Worm (Caenorhabditis elegans) whole organism, L4 larva: ENCODE results near the gene ZK180.6.

Experiments
- F37D6.2 ChIP-seq: sonication (generic microtip); optimal IDR thresholded peaks from 2 replicates; lab custom pipeline; 2016; ENCODE audit warnings: mild to moderate bottlenecking, missing genetic modification characterization, missing compliant biosample characterization
- F44E2.7 ChIP-seq: fragments of 200-800 bp; sonication (Bioruptor generic); IDR thresholded peaks from 2 replicates; pipeline ENCODE4 v2.1.2; 2022; ENCODE audit warnings: missing genetic modification characterization, missing compliant biosample characterization
- R02D3.7 ChIP-seq: fragments of 150-350 bp; sonication (generic microtip); optimal IDR thresholded peaks from 3 replicates; lab custom pipeline; 2014; ENCODE audit warnings: missing biosample characterization, missing genetic modification characterization
- T20F7.1 ChIP-seq: fragments of 200-800 bp; sonication (Bioruptor generic); optimal IDR thresholded peaks from 2 replicates; lab custom pipeline; 2018; ENCODE audit warnings: mild to moderate bottlenecking, missing genetic modification characterization, missing compliant biosample characterization
- aha-1 ChIP-seq: fragments of 150-350 bp; peaks from one replicate; lab custom pipeline; 2014; ENCODE audit warnings: missing biosample characterization, missing genetic modification characterization
- ama-1 ChIP-seq: fragments of 150-350 bp; optimal IDR thresholded peaks from 2 replicates; lab custom pipeline; 2014; ENCODE audit warnings: inconsistent platforms, mixed read lengths
- ceh-32 ChIP-seq: sonication (generic microtip); optimal IDR thresholded peaks from 2 replicates; lab custom pipeline; 2016; ENCODE audit warnings: mild to moderate bottlenecking, missing genetic modification characterization, missing compliant biosample characterization; ENCODE audit not compliant: poor library complexity
- daf-12 ChIP-seq: fragments of 150-350 bp; optimal IDR thresholded peaks from 2 replicates; lab custom pipeline; 2014; ENCODE audit warnings: missing biosample characterization, missing genetic modification reagents, missing genetic modification characterization
- dmd-6 ChIP-seq: fragments of 200-800 bp; sonication (Bioruptor generic); IDR thresholded peaks from 2 replicates; pipeline ENCODE4 v1.3.6; 2022; ENCODE audit warnings: missing genetic modification reagents, missing genetic modification characterization, missing compliant biosample characterization
- dve-1 ChIP-seq: sonication (generic microtip); optimal IDR thresholded peaks from 2 replicates; lab custom pipeline; 2017; ENCODE audit warnings: antibody characterized with exemption, mild to moderate bottlenecking, missing genetic modification characterization, missing compliant biosample characterization; ENCODE audit not compliant: insufficient read depth
- fkh-10 ChIP-seq: fragments of 150-350 bp; optimal IDR thresholded peaks from 2 replicates; lab custom pipeline; 2014; ENCODE audit warnings: missing biosample characterization, missing genetic modification reagents, missing genetic modification characterization
- fos-1 ChIP-seq: fragments of 150-350 bp; optimal IDR thresholded peaks from 2 replicates; lab custom pipeline; 2014; ENCODE audit warnings: missing biosample characterization, missing genetic modification characterization
- gei-8 ChIP-seq: fragments of 200-800 bp; sonication (Bioruptor generic); optimal IDR thresholded peaks from 2 replicates; lab custom pipeline; 2018; ENCODE audit warnings: mild to moderate bottlenecking, missing genetic modification characterization, missing compliant biosample characterization
- hlh-11 ChIP-seq: fragments of 200-800 bp; sonication (Bioruptor generic); optimal IDR thresholded peaks from 2 replicates; lab custom pipeline; 2018; ENCODE audit warnings: mild to moderate bottlenecking, missing genetic modification characterization, missing compliant biosample characterization
- hlh-30 ChIP-seq: sonication (generic microtip); optimal IDR thresholded peaks from 2 replicates; lab custom pipeline; 2017; ENCODE audit warnings: antibody characterized with exemption, mild to moderate bottlenecking, missing genetic modification characterization, missing compliant biosample characterization; ENCODE audit not compliant: insufficient read depth
- jun-1 ChIP-seq: fragments of 150-350 bp; optimal IDR thresholded peaks from 2 replicates; lab custom pipeline; 2014; ENCODE audit warnings: missing biosample characterization, missing genetic modification reagents, missing genetic modification characterization
- lim-7 ChIP-seq: fragments of 200-800 bp; sonication (Bioruptor generic); IDR thresholded peaks from 2 replicates; pipeline ENCODE4 v1.3.6; 2022; ENCODE audit warnings: missing genetic modification characterization, missing compliant biosample characterization
- lin-29 ChIP-seq: fragments of 200-800 bp; sonication (Bioruptor generic); IDR thresholded peaks from 2 replicates; pipeline ENCODE4 v1.3.6; 2022; ENCODE audit warnings: missing genetic modification reagents, missing genetic modification characterization, missing compliant biosample characterization
- lin-38 ChIP-seq: fragments of 200-800 bp; sonication (Bioruptor generic); IDR thresholded peaks from 2 replicates; pipeline ENCODE4 v1.3.6; 2022; ENCODE audit warnings: missing genetic modification reagents, missing genetic modification characterization, missing compliant biosample characterization
- mdl-1 ChIP-seq, 2 experiments: fragments of 150-350 bp in 1 of 2; sonication (generic microtip) in 1 of 2; optimal IDR thresholded peaks; 2 replicates each; lab custom pipeline; 2014 to 2017; ENCODE audit warnings: missing biosample characterization in 2 of 2, missing genetic modification characterization in 2 of 2
- mdt-29 ChIP-seq: fragments of 200-800 bp; sonication (Bioruptor generic); IDR thresholded peaks from 2 replicates; pipeline ENCODE4 v1.3.6; 2022; ENCODE audit warnings: missing genetic modification reagents, missing genetic modification characterization, missing compliant biosample characterization
- mes-2 ChIP-seq: sonication (generic microtip); optimal IDR thresholded peaks from 2 replicates; lab custom pipeline; 2016; ENCODE audit warnings: missing genotype, mild to moderate bottlenecking, missing genetic modification characterization, missing compliant biosample characterization; ENCODE audit not compliant: poor library complexity, severe bottlenecking
- mxl-3 ChIP-seq: fragments of 200-800 bp; sonication (Bioruptor generic); optimal IDR thresholded peaks from 2 replicates; lab custom pipeline; 2018; ENCODE audit warnings: mild to moderate bottlenecking, missing genetic modification characterization, missing compliant biosample characterization
- nhr-25 ChIP-seq: sonication (generic microtip); optimal IDR thresholded peaks from 2 replicates; lab custom pipeline; 2017; ENCODE audit warnings: missing genetic modification characterization, mild to moderate bottlenecking, missing compliant biosample characterization, antibody characterized with exemption, moderate library complexity, borderline replicate concordance; ENCODE audit not compliant: insufficient read depth
- nhr-28 ChIP-seq: fragments of 150-350 bp; optimal IDR thresholded peaks from 2 replicates; lab custom pipeline; 2014; ENCODE audit warnings: missing biosample characterization, missing genetic modification characterization
- nhr-42 ChIP-seq: fragments of 200-800 bp; sonication (Bioruptor generic); IDR thresholded peaks from 2 replicates; pipeline ENCODE4 v1.3.6; 2022; ENCODE audit warnings: missing genetic modification characterization, missing compliant biosample characterization
- nhr-77 ChIP-seq: fragments of 150-350 bp; optimal IDR thresholded peaks from 2 replicates; lab custom pipeline; 2014; ENCODE audit warnings: missing biosample characterization, missing genetic modification characterization
- php-3 ChIP-seq: fragments of 200-800 bp; sonication (Bioruptor generic); IDR thresholded peaks from 2 replicates; pipeline ENCODE4 v1.3.6; 2022; ENCODE audit warnings: missing genetic modification reagents, missing genetic modification characterization, missing compliant biosample characterization
- pqm-1 ChIP-seq: sonication (generic microtip); optimal IDR thresholded peaks from 2 replicates; lab custom pipeline; 2017; ENCODE audit warnings: missing biosample characterization, missing genetic modification characterization
- rbr-2 ChIP-seq: sonication (generic microtip); optimal IDR thresholded peaks from 2 replicates; lab custom pipeline; 2016; ENCODE audit warnings: missing genotype, missing genetic modification characterization, missing compliant biosample characterization
- sdz-12 ChIP-seq: fragments of 200-800 bp; sonication (Bioruptor generic); optimal IDR thresholded peaks from 2 replicates; lab custom pipeline; 2018; ENCODE audit warnings: mild to moderate bottlenecking, missing genetic modification characterization, missing compliant biosample characterization
- set-16 ChIP-seq: fragments of 200-800 bp; sonication (Bioruptor generic); IDR thresholded peaks from 2 replicates; pipeline ENCODE4 v1.3.6; 2022; ENCODE audit warnings: missing genetic modification reagents, missing genetic modification characterization, missing compliant biosample characterization
- spr-1 ChIP-seq: sonication (generic microtip); optimal IDR thresholded peaks from 2 replicates; lab custom pipeline; 2016; ENCODE audit warnings: mild to moderate bottlenecking, missing genetic modification characterization, missing compliant biosample characterization
- unc-62 ChIP-seq, 3 experiments: fragments of 150-350 bp in 1 of 3; sonication (generic microtip); optimal IDR thresholded peaks in 2 of 3; peaks in 1 of 3; 1 replicate in 1 of 3; 2 replicates in 2 of 3; lab custom pipeline; 2014 to 2017; ENCODE audit warnings: missing biosample characterization in 3 of 3, missing genetic modification characterization in 3 of 3, missing genetic modification reagents in 3 of 3, missing genotype in 1 of 3
- zip-2 ChIP-seq: fragments of 150-350 bp; optimal IDR thresholded peaks from 2 replicates; lab custom pipeline; 2014; ENCODE audit warnings: missing biosample characterization, missing genetic modification characterization

Gene ZK180.6

DNA sequence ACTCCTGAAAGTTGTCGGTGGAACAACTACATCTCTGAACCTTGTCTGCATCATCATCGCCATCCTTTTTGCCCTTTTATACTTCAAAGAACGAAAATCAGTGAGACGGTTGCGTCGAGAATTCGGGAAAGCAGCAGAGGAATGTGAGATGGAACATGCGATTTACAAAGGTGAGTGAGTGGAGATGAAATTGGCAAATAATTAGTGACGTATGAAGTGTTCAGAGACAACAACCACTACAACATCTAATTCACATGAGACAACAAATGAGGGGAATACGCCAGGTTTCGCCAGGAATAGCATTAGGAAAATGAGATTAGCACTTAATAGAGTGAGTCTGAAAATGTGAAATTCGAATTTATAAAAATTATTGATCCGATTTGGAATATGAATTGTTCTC, 39.7 kb upstream of the ZK180.6 start:
- no peak for TF ChIP-seq fkh-10 (GFP tag; lab: Kevin White, UChicago)
- peak; percentile 7 for TF ChIP-seq nhr-28
- peak in 1 of 2 experiments; percentile 90 for TF ChIP-seq unc-62 (GFP tag; optimal IDR thresholded peaks at IDR 0.05 in 1 of 2; lab: Kevin White, UChicago)
- TF ChIP-seq unc-62 (tag; optimal IDR thresholded peaks at IDR 0.05; lab: Kevin White, UChicago), result no peak
- no peak for TF ChIP-seq nhr-25 (tag; lab: Kevin White, UChicago)

ce11 chrIV:4562599-4563116, 37.8 kb upstream of the ZK180.6 start, which contains the start of gene igeg-1:
Gene igeg-1 (plus strand): TSS chrIV:4562649.
- TF ChIP-seq nhr-77 (tag; lab: Kevin White, UChicago), result no peak
- peak; percentile 23 for TF ChIP-seq ama-1 (lab: Kevin White, UChicago)
- peak; percentile 48; the same call in 1 of the 2 replicates for TF ChIP-seq dmd-6 (GFP tag; lab: Robert Waterston, UW)
- peak; percentile 33 for TF ChIP-seq nhr-28
- peak; percentile 70 for TF ChIP-seq pqm-1
- no peak for TF ChIP-seq jun-1
- no peak for TF ChIP-seq php-3 (GFP tag; lab: Robert Waterston, UW)
- TF ChIP-seq aha-1 (tag; lab: Kevin White, UChicago), result peak; percentile 96
- TF ChIP-seq, all 104 proteins: peak for 5

DNA sequence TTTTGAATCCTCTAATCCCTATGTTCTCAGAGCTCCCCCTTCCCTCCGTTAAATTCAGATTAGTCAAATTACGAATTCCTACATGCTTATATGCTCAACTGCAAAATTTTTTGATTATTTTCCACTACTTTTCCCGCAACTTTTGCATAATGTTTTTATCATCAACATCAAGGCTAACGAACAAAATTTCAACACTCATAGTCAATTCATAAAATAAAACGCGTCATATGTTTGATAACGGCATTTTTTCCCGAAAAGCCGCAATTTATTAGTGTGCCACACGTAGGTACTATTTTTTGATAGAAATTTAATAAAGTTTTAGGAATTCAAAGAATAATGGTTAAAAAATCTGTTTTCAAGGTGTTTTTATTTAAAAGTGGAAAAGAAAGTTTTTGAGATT, 34.3 kb upstream of the ZK180.6 start:
- no peak for TF ChIP-seq lin-38 (GFP tag; lab: Robert Waterston, UW)
- no peak for TF ChIP-seq F37D6.2 (tag; lab: Kevin White, UChicago)
- TF ChIP-seq F44E2.7 (GFP tag; lab: Robert Waterston, UW), result no peak
- TF ChIP-seq mdl-1 (tag; optimal IDR thresholded peaks at IDR 0.05; lab: Kevin White, UChicago), result no peak
- peak; percentile 45 for TF ChIP-seq pqm-1
- TF ChIP-seq nhr-28, result peak; percentile 51
- TF ChIP-seq rbr-2 (tag; lab: Kevin White, UChicago), result no peak
- peak; percentile 11 for TF ChIP-seq aha-1 (tag; lab: Kevin White, UChicago)
- TF ChIP-seq dmd-6 (GFP tag; lab: Robert Waterston, UW), result no peak
- no peak for TF ChIP-seq nhr-42 (GFP tag; lab: Robert Waterston, UW)
- peak; percentile 12 for TF ChIP-seq hlh-30 (tag; lab: Kevin White, UChicago)
- no peak for TF ChIP-seq sdz-12 (GFP tag; lab: Kevin White, UChicago)
- TF ChIP-seq lin-29 (GFP tag; lab: Robert Waterston, UW), result no peak
- no peak for TF ChIP-seq gei-8 (GFP tag; lab: Kevin White, UChicago)
- no peak for TF ChIP-seq R02D3.7 (tag; lab: Kevin White, UChicago)
- no peak for TF ChIP-seq mes-2 (tag; lab: Kevin White, UChicago)
- no peak for TF ChIP-seq zip-2
- peak; percentile 19 for TF ChIP-seq dve-1 (tag; lab: Kevin White, UChicago)
- no peak for TF ChIP-seq set-16
- no peak for TF ChIP-seq T20F7.1 (GFP tag; lab: Kevin White, UChicago)
- TF ChIP-seq, all 104 proteins: peak for 5

DNA sequence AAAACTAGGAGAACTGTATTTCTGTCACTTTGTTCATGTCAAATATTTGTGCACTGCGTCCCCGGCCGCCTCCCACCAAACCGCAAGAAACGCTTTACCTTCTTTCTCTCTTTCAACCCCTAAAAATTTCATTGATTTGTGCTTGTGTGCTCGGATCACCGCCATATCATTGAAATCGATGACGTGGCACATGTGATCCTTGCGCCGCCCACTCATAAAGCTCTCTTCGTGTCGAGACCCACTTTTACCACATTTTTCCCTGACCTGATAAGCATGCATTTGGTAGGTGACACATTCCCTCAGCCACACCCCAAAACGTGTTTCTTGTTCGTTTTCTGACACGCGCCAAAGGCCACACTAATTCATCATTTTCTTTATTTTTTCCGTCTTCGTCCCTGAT, 32.9 kb upstream of the ZK180.6 start:
- TF ChIP-seq hlh-30 (tag; lab: Kevin White, UChicago) (peak; percentile 45), mdl-1 (tag; optimal IDR thresholded peaks at IDR 0.05; lab: Kevin White, UChicago) (peak in 1 of 2 experiments; percentile 27), ceh-32 (tag; lab: Kevin White, UChicago) (no peak), spr-1 (tag; lab: Kevin White, UChicago) (no peak), hlh-11 (tag; lab: Kevin White, UChicago) (peak; percentile 45), dmd-6 (GFP tag; lab: Robert Waterston, UW) (peak; percentile 57), mxl-3 (GFP tag; lab: Kevin White, UChicago) (peak; percentile 14), nhr-28 (peak; percentile 9), nhr-25 (tag; lab: Kevin White, UChicago) (no peak), unc-62 (GFP tag; optimal IDR thresholded peaks at IDR 0.05 in 1 of 2; lab: Kevin White, UChicago) (peak in 1 of 2 experiments; percentile 88), unc-62 (tag; optimal IDR thresholded peaks at IDR 0.05; lab: Kevin White, UChicago) (no peak), fos-1 (tag; lab: Kevin White, UChicago) (no peak), lim-7 (GFP tag; lab: Robert Waterston, UW) (no peak), mdt-29 (GFP tag; lab: Robert Waterston, UW) (no peak), daf-12 (tag; lab: Kevin White, UChicago) (no peak)
